Fruit fly (Drosophila melanogaster) whole organism, prepupa: ENCODE results near the gene Bet3.
A peak's percentile ranks its signal among the peaks of the same experiment; 100 is the strongest.

Experiments
- Blimp-1 ChIP-seq: fragments of 200-800 bp; sonication (Bioruptor generic); optimal IDR thresholded peaks from 3 replicates; lab custom pipeline; 2017; ENCODE audit warnings: missing biosample characterization, missing genetic modification characterization, mild to moderate bottlenecking, moderate library complexity, missing genetic modification reagents
- CG10669 ChIP-seq: fragments of 200-800 bp; sonication (Bioruptor generic); optimal IDR thresholded peaks from 3 replicates; lab custom pipeline; 2018; ENCODE audit warnings: missing biosample characterization, mild to moderate bottlenecking, missing genetic modification characterization, moderate library complexity
- CG11762 ChIP-seq: fragments of 200-800 bp; sonication (Bioruptor generic); optimal IDR thresholded peaks from 3 replicates; lab custom pipeline; 2016; ENCODE audit warnings: missing biosample characterization, missing genetic modification characterization; ENCODE audit not compliant: insufficient read depth
- CG11902 ChIP-seq: fragments of 200-800 bp; sonication (Bioruptor generic); optimal IDR thresholded peaks from 3 replicates; lab custom pipeline; 2016; ENCODE audit warnings: missing biosample characterization, missing genetic modification characterization
- CG1621 ChIP-seq: fragments of 200-800 bp; sonication (Bioruptor generic); optimal IDR thresholded peaks from 3 replicates; lab custom pipeline; 2018; ENCODE audit warnings: missing biosample characterization, mild to moderate bottlenecking, missing genetic modification characterization
- CG16779 ChIP-seq: fragments of 200-800 bp; sonication (Bioruptor generic); optimal IDR thresholded peaks from 3 replicates; lab custom pipeline; 2017; ENCODE audit warnings: missing biosample characterization, mild to moderate bottlenecking, missing genetic modification characterization
- CG31627 ChIP-seq: fragments of 200-800 bp; sonication (Bioruptor generic); optimal IDR thresholded peaks from 3 replicates; lab custom pipeline; 2016; ENCODE audit warnings: missing biosample characterization, missing genetic modification characterization
- CG32006 ChIP-seq: fragments of 200-800 bp; sonication (Bioruptor generic); optimal IDR thresholded peaks from 3 replicates; lab custom pipeline; 2017; ENCODE audit warnings: missing biosample characterization, mild to moderate bottlenecking, missing genetic modification characterization
- CG34406 ChIP-seq: fragments of 200-800 bp; sonication (Bioruptor generic); optimal IDR thresholded peaks from 3 replicates; lab custom pipeline; 2016; ENCODE audit warnings: missing biosample characterization, missing genetic modification characterization
- CG3919 ChIP-seq: fragments of 200-800 bp; sonication (Bioruptor generic); optimal IDR thresholded peaks from 3 replicates; lab custom pipeline; 2016; ENCODE audit warnings: missing biosample characterization, missing genetic modification characterization
- CG6163 ChIP-seq: fragments of 200-800 bp; sonication (Bioruptor generic); IDR thresholded peaks from 3 replicates; pipeline ENCODE4 v1.3.6; 2022; ENCODE audit warnings: missing biosample characterization, missing genetic modification characterization
- CG6276 ChIP-seq: fragments of 200-800 bp; sonication (Bioruptor generic); optimal IDR thresholded peaks from 2 replicates; lab custom pipeline; 2017; ENCODE audit warnings: missing biosample characterization, mild to moderate bottlenecking, missing genetic modification characterization
- CG6808 ChIP-seq: fragments of 200-800 bp; sonication (Bioruptor generic); optimal IDR thresholded peaks from 3 replicates; lab custom pipeline; 2017; ENCODE audit warnings: missing biosample characterization, missing genetic modification characterization, mild to moderate bottlenecking, moderate library complexity, missing genetic modification reagents
- CG6854 ChIP-seq: fragments of 200-800 bp; sonication (Bioruptor generic); optimal IDR thresholded peaks from 2 replicates; lab custom pipeline; 2017; ENCODE audit warnings: missing biosample characterization, mild to moderate bottlenecking, missing genetic modification characterization
- CG7368 ChIP-seq: fragments of 200-800 bp; sonication (Bioruptor generic); optimal IDR thresholded peaks from 3 replicates; lab custom pipeline; 2016; ENCODE audit warnings: missing biosample characterization, missing genetic modification characterization
- CG8119 ChIP-seq: fragments of 200-800 bp; sonication (Bioruptor generic); IDR thresholded peaks from 3 replicates; pipeline ENCODE4 v1.3.6; 2022; ENCODE audit warnings: missing biosample characterization, missing genetic modification characterization
- CG8319 ChIP-seq: fragments of 200-800 bp; sonication (Bioruptor generic); optimal IDR thresholded peaks from 3 replicates; lab custom pipeline; 2016; ENCODE audit warnings: missing biosample characterization, missing genetic modification characterization
- CG8632 ChIP-seq: fragments of 200-800 bp; sonication (Bioruptor generic); optimal IDR thresholded peaks from 3 replicates; lab custom pipeline; 2016; ENCODE audit warnings: missing biosample characterization, missing genetic modification characterization
- CG9139 ChIP-seq: fragments of 200-800 bp; sonication (Bioruptor generic); optimal IDR thresholded peaks from 3 replicates; lab custom pipeline; 2017; ENCODE audit warnings: missing biosample characterization, mild to moderate bottlenecking, missing genetic modification characterization
- Eip75B ChIP-seq: fragments of 200-800 bp; sonication (Bioruptor generic); optimal IDR thresholded peaks from 3 replicates; lab custom pipeline; 2016; ENCODE audit warnings: missing biosample characterization, missing genetic modification characterization
- Eip78C ChIP-seq: fragments of 200-800 bp; sonication (Bioruptor generic); peaks from one replicate; lab custom pipeline; 2016; ENCODE audit warnings: missing biosample characterization, missing genetic modification characterization
- Eip93F ChIP-seq: fragments of 200-800 bp; sonication (Bioruptor generic); optimal IDR thresholded peaks from 2 replicates; lab custom pipeline; 2016; ENCODE audit warnings: missing biosample characterization, mild to moderate bottlenecking, missing genetic modification characterization
- Gug ChIP-seq: fragments of 200-800 bp; sonication (Bioruptor generic); IDR thresholded peaks from 2 replicates; pipeline ENCODE4 v1.3.6; 2022; ENCODE audit warnings: missing biosample characterization, missing genetic modification characterization
- Hr38 ChIP-seq: sonication (Bioruptor generic); optimal IDR thresholded peaks from 2 replicates; lab custom pipeline; 2016; ENCODE audit warnings: missing biosample characterization, missing genetic modification characterization
- Hr4 ChIP-seq: fragments of 200-800 bp; sonication (Bioruptor generic); optimal IDR thresholded peaks from 3 replicates; lab custom pipeline; 2016; ENCODE audit warnings: missing biosample characterization, missing genetic modification characterization
- Lpt ChIP-seq: fragments of 200-800 bp; sonication (Bioruptor generic); optimal IDR thresholded peaks from 3 replicates; lab custom pipeline; 2016; ENCODE audit warnings: missing biosample characterization, missing genetic modification characterization
- Met ChIP-seq: fragments of 200-800 bp; sonication (Bioruptor generic); optimal IDR thresholded peaks from 3 replicates; lab custom pipeline; 2016; ENCODE audit warnings: missing biosample characterization, missing genetic modification characterization
- Smox ChIP-seq: fragments of 200-800 bp; sonication (Bioruptor generic); optimal IDR thresholded peaks from 3 replicates; lab custom pipeline; 2016; ENCODE audit warnings: missing biosample characterization, missing genetic modification characterization
- Sox102F ChIP-seq: fragments of 200-800 bp; sonication (Bioruptor generic); optimal IDR thresholded peaks from 2 replicates; lab custom pipeline; 2016; ENCODE audit warnings: missing biosample characterization, mild to moderate bottlenecking, missing genetic modification characterization
- Sox15 ChIP-seq: fragments of 200-800 bp; sonication (Bioruptor generic); optimal IDR thresholded peaks from 3 replicates; lab custom pipeline; 2016; ENCODE audit warnings: missing biosample characterization, missing genetic modification characterization
- acj6 ChIP-seq: fragments of 200-800 bp; sonication (Bioruptor generic); optimal IDR thresholded peaks from 3 replicates; lab custom pipeline; 2016; ENCODE audit warnings: missing biosample characterization, missing genetic modification characterization
- cyc ChIP-seq: fragments of 200-800 bp; sonication (Bioruptor generic); optimal IDR thresholded peaks from 3 replicates; lab custom pipeline; 2016; ENCODE audit warnings: missing biosample characterization, missing genetic modification characterization
- dsx ChIP-seq: fragments of 200-800 bp; optimal IDR thresholded peaks from 3 replicates; lab custom pipeline; 2019; ENCODE audit warnings: missing biosample characterization, mild to moderate bottlenecking, missing genetic modification characterization, moderate library complexity; ENCODE audit not compliant: poor library complexity, severe bottlenecking
- eg ChIP-seq: fragments of 200-800 bp; sonication (Bioruptor generic); IDR thresholded peaks from 3 replicates; pipeline ENCODE4 v1.3.6; 2022; ENCODE audit warnings: missing biosample characterization, missing genetic modification characterization
- fd59A ChIP-seq: fragments of 200-800 bp; sonication (Bioruptor generic); optimal IDR thresholded peaks from 2 replicates; lab custom pipeline; 2017; ENCODE audit warnings: missing biosample characterization, mild to moderate bottlenecking, missing genetic modification characterization, missing genetic modification reagents
- pdm3 ChIP-seq: fragments of 200-800 bp; sonication (Bioruptor generic); optimal IDR thresholded peaks from 3 replicates; lab custom pipeline; 2016; ENCODE audit warnings: missing biosample characterization, missing genetic modification characterization
- ss ChIP-seq, 2 experiments: fragments of 200-800 bp; sonication (Bioruptor generic); optimal IDR thresholded peaks; 2 replicates in 1 of 2; 3 replicates in 1 of 2; lab custom pipeline; 2017 to 2018; ENCODE audit warnings: mild to moderate bottlenecking in 2 of 2, missing biosample characterization in 2 of 2, missing genetic modification characterization in 2 of 2, moderate library complexity in 1 of 2
- svp ChIP-seq: fragments of 200-800 bp; sonication (Bioruptor generic); peaks from one replicate; lab custom pipeline; 2016; ENCODE audit warnings: missing biosample characterization, missing genetic modification characterization
- topi ChIP-seq: fragments of 200-800 bp; sonication (Bioruptor generic); optimal IDR thresholded peaks from 3 replicates; lab custom pipeline; 2016; ENCODE audit warnings: missing biosample characterization, missing genetic modification characterization

The Bet3 gene

dm6 chr3L:9446731-9447238 lies 4.7 kb upstream of the Bet3 start, which contains the start of gene CG3529 (continued):
- no peak for TF ChIP-seq Lpt (GFP tag; lab: Kevin White, UChicago)
- TF ChIP-seq CG8632 (GFP tag; lab: Kevin White, UChicago) = no peak
- no peak for TF ChIP-seq CG32006
- peak; percentile 56 for TF ChIP-seq CG6854 (GFP tag; lab: Kevin White, UChicago)
- TF ChIP-seq CG31627 (GFP tag; lab: Kevin White, UChicago) = peak; percentile 5
- no peak for TF ChIP-seq CG10669 (GFP tag; lab: Kevin White, UChicago)
- peak; percentile 4 for TF ChIP-seq pdm3
- peak; percentile 26 for TF ChIP-seq cyc (GFP tag; lab: Kevin White, UChicago)
- TF ChIP-seq, all 60 proteins: peak for 24

dm6 chr3L:9442625-9443282 lies 687 bp upstream of the Bet3 start, which contains the start of gene Srg3:
Gene Srg3, plus strand, starts transcription at chr3L:9443232.
- TF ChIP-seq Eip75B (GFP tag; lab: Kevin White, UChicago) = no peak
- TF ChIP-seq svp (GFP tag; lab: Kevin White, UChicago) = peak; percentile 68
- no peak for TF ChIP-seq CG9139 (GFP tag; lab: Kevin White, UChicago)
- peak; percentile 26 for TF ChIP-seq CG32006

dm6 chr3L:9438858-9439257 lies 3.2 kb downstream of the Bet3 start:
- TF ChIP-seq fd59A (GFP tag; lab: Kevin White, UChicago) (no peak), CG34406 (no peak), acj6 (GFP tag; lab: Kevin White, UChicago) (no peak), CG10669 (GFP tag; lab: Kevin White, UChicago) (no peak), Hr38 (no peak), topi (GFP tag; lab: Kevin White, UChicago) (no peak)

DNA sequence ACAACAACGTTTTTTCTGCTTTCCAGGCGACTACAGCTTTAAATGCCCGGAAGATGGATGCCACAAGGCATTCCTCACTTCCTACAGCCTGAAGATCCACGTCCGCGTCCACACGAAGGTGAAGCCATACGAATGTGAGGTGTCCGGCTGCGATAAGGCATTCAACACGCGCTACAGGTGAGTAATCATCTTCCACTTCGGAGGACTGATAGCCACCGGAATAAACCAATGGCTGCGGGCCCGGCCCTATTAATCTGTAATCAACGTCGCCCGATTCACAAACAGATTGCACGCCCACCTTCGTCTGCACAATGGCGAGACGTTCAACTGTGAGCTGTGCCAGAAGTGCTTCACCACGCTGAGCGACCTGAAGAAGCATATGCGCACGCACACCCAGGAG lies 6.2 kb downstream of the Bet3 start:
- TF ChIP-seq Smox (GFP tag; lab: Kevin White, UChicago) = no peak
- TF ChIP-seq CG16779 = no peak
- no peak for TF ChIP-seq Blimp-1
- no peak for TF ChIP-seq Eip93F (GFP tag; lab: Kevin White, UChicago)
- TF ChIP-seq CG6854 (GFP tag; lab: Kevin White, UChicago) = no peak
- no peak for TF ChIP-seq fd59A (GFP tag; lab: Kevin White, UChicago)
- TF ChIP-seq dsx (GFP tag; lab: Kevin White, UChicago) = no peak
- no peak for TF ChIP-seq CG11902 (GFP tag; lab: Kevin White, UChicago)
- TF ChIP-seq Hr38 = no peak
- TF ChIP-seq CG10669 (GFP tag; lab: Kevin White, UChicago) = no peak
- TF ChIP-seq CG8119 (GFP tag; lab: Robert Waterston, UW) = no peak
- no peak for TF ChIP-seq CG8632 (GFP tag; lab: Kevin White, UChicago)
- TF ChIP-seq CG6163 (GFP tag; lab: Robert Waterston, UW) = no peak
- no peak for TF ChIP-seq Gug
- no peak for TF ChIP-seq Sox15 (GFP tag; lab: Kevin White, UChicago)
- TF ChIP-seq CG11762 (GFP tag; lab: Kevin White, UChicago) = no peak

dm6 chr3L:9435315-9435714 lies 6.8 kb downstream of the Bet3 start, which contains the start of gene CG42526:
Gene CG42526, minus strand, starts transcription at chr3L:9435399.
- TF ChIP-seq pdm3 (peak; percentile 75), CG6854 (GFP tag; lab: Kevin White, UChicago) (no peak), dsx (GFP tag; lab: Kevin White, UChicago) (no peak), CG6276 (GFP tag; lab: Kevin White, UChicago) (no peak), Eip78C (GFP tag; lab: Kevin White, UChicago) (peak; percentile 61), CG6163 (GFP tag; lab: Robert Waterston, UW) (no peak), topi (GFP tag; lab: Kevin White, UChicago) (peak; percentile 33), Sox15 (GFP tag; lab: Kevin White, UChicago) (peak; percentile 28), CG32006 (peak; percentile 56), CG11902 (GFP tag; lab: Kevin White, UChicago) (no peak), Met (GFP tag; lab: Kevin White, UChicago) (peak; percentile 63), Hr38 (no peak), Hr4 (GFP tag; lab: Kevin White, UChicago) (peak; percentile 79), CG34406 (no peak), CG11762 (GFP tag; lab: Kevin White, UChicago) (no peak), Lpt (GFP tag; lab: Kevin White, UChicago) (no peak), acj6 (GFP tag; lab: Kevin White, UChicago) (peak; percentile 51), eg (GFP tag; lab: Robert Waterston, UW) (no peak), Gug (no peak), Sox102F (GFP tag; lab: Kevin White, UChicago) (peak; percentile 60), Blimp-1 (no peak), CG1621 (tag; lab: Kevin White, UChicago) (no peak), CG6808 (no peak), ss (GFP tag; optimal IDR thresholded peaks at IDR 0.05; lab: Kevin White, UChicago) (no peak), CG7368 (GFP tag; lab: Kevin White, UChicago) (no peak), fd59A (GFP tag; lab: Kevin White, UChicago) (no peak), CG3919 (GFP tag; lab: Kevin White, UChicago) (no peak), CG8319 (GFP tag; lab: Kevin White, UChicago) (no peak)
